Worm (Caenorhabditis elegans) whole organism, L2 larva: ENCODE results near the gene natc-2.

Experiments used
- C34F6.9 ChIP-seq: fragments of 150-350 bp; optimal IDR thresholded peaks from 2 replicates; lab custom pipeline; 2014; ENCODE audit warnings: missing biosample characterization, missing genetic modification characterization
- F13H6.1 ChIP-seq: sonication (generic microtip); optimal IDR thresholded peaks from 2 replicates; lab custom pipeline; 2016; ENCODE audit warnings: missing genetic modification characterization, missing compliant biosample characterization
- R02D3.7 ChIP-seq: fragments of 150-350 bp; optimal IDR thresholded peaks from 2 replicates; lab custom pipeline; 2014; ENCODE audit warnings: missing biosample characterization, missing genetic modification characterization
- Y55F3AM.14 ChIP-seq: fragments of 200-800 bp; sonication (Bioruptor generic); optimal IDR thresholded peaks from 2 replicates; lab custom pipeline; 2018; ENCODE audit warnings: mild to moderate bottlenecking, missing genetic modification characterization, missing compliant biosample characterization
- ZK546.5 ChIP-seq: sonication (generic microtip); optimal IDR thresholded peaks from 2 replicates; lab custom pipeline; 2017; ENCODE audit warnings: missing biosample characterization, missing genetic modification characterization
- aly-2 ChIP-seq: fragments of 150-350 bp; optimal IDR thresholded peaks from 2 replicates; lab custom pipeline; 2014; ENCODE audit warnings: missing biosample characterization, missing genetic modification characterization
- ama-1 ChIP-seq: fragments of 150-350 bp; optimal IDR thresholded peaks from 2 replicates; lab custom pipeline; 2018; ENCODE audit warnings: inconsistent platforms
- blmp-1 ChIP-seq: sonication (generic microtip); optimal IDR thresholded peaks from 2 replicates; lab custom pipeline; 2017; ENCODE audit warnings: missing genetic modification characterization, mild to moderate bottlenecking, missing compliant biosample characterization, antibody characterized with exemption, moderate library complexity; ENCODE audit not compliant: insufficient read depth
- ceh-16 ChIP-seq: fragments of 150-350 bp; optimal IDR thresholded peaks from 2 replicates; lab custom pipeline; 2014; ENCODE audit warnings: missing biosample characterization, missing genetic modification characterization
- ceh-82 ChIP-seq: fragments of 150-350 bp; optimal IDR thresholded peaks from 2 replicates; lab custom pipeline; 2014; ENCODE audit warnings: missing biosample characterization, missing genetic modification characterization
- crh-2 ChIP-seq: sonication (generic microtip); optimal IDR thresholded peaks from 2 replicates; lab custom pipeline; 2017; ENCODE audit warnings: missing biosample characterization, missing genetic modification characterization
- dmd-4 ChIP-seq: sonication (generic microtip); optimal IDR thresholded peaks from 2 replicates; lab custom pipeline; 2017; ENCODE audit warnings: missing biosample characterization, missing genetic modification characterization
- egl-27 ChIP-seq: sonication (generic microtip); optimal IDR thresholded peaks from 3 replicates; lab custom pipeline; 2017; ENCODE audit warnings: missing biosample characterization, missing genetic modification reagents, missing genetic modification characterization
- elt-1 ChIP-seq: fragments of 150-350 bp; optimal IDR thresholded peaks from 2 replicates; lab custom pipeline; 2014; ENCODE audit warnings: missing biosample characterization, missing genetic modification characterization
- elt-3 ChIP-seq: sonication (generic microtip); optimal IDR thresholded peaks from 2 replicates; lab custom pipeline; 2017; ENCODE audit warnings: missing biosample characterization, missing genetic modification characterization
- gmeb-1 ChIP-seq: fragments of 150-350 bp; optimal IDR thresholded peaks from 2 replicates; lab custom pipeline; 2014; ENCODE audit warnings: missing biosample characterization, missing genetic modification characterization
- lin-39 ChIP-seq: fragments of 150-350 bp; optimal IDR thresholded peaks from 2 replicates; lab custom pipeline; 2014; ENCODE audit warnings: missing biosample characterization, missing genetic modification reagents, missing genetic modification characterization
- lsy-2 ChIP-seq, 2 experiments: fragments of 150-350 bp in 1 of 2; sonication (generic microtip) in 1 of 2; optimal IDR thresholded peaks; 2 replicates each; lab custom pipeline; 2014 to 2017; ENCODE audit warnings: missing biosample characterization in 2 of 2, missing genetic modification characterization in 2 of 2
- mab-5 ChIP-seq: fragments of 150-350 bp; optimal IDR thresholded peaks from 2 replicates; lab custom pipeline; 2014; ENCODE audit warnings: missing biosample characterization, missing genetic modification characterization
- mbf-1 ChIP-seq: sonication (generic microtip); optimal IDR thresholded peaks from 2 replicates; lab custom pipeline; 2017; ENCODE audit warnings: missing biosample characterization, missing genetic modification characterization
- mdl-1 ChIP-seq, 2 experiments: fragments of 150-350 bp in 1 of 2; sonication (generic microtip) in 1 of 2; optimal IDR thresholded peaks; 2 replicates each; lab custom pipeline; 2017; ENCODE audit warnings: missing biosample characterization in 2 of 2, missing genetic modification characterization in 2 of 2
- nhr-10 ChIP-seq: sonication (generic microtip); optimal IDR thresholded peaks from 2 replicates; lab custom pipeline; 2017; ENCODE audit warnings: missing biosample characterization, missing genetic modification characterization
- nhr-12 ChIP-seq: fragments of 150-350 bp; optimal IDR thresholded peaks from 2 replicates; lab custom pipeline; 2014; ENCODE audit warnings: missing biosample characterization, missing genetic modification characterization
- nhr-129 ChIP-seq: fragments of 150-350 bp; optimal IDR thresholded peaks from 2 replicates; lab custom pipeline; 2014; ENCODE audit warnings: missing biosample characterization, missing genetic modification characterization
- nhr-21 ChIP-seq: fragments of 150-350 bp; optimal IDR thresholded peaks from 2 replicates; lab custom pipeline; 2014; ENCODE audit warnings: missing biosample characterization, missing genetic modification characterization
- nhr-23 ChIP-seq: fragments of 150-350 bp; optimal IDR thresholded peaks from 2 replicates; lab custom pipeline; 2014; ENCODE audit warnings: missing biosample characterization, missing genetic modification reagents, missing genetic modification characterization
- nhr-237 ChIP-seq: fragments of 150-350 bp; optimal IDR thresholded peaks from 2 replicates; lab custom pipeline; 2014; ENCODE audit warnings: missing biosample characterization, missing genetic modification characterization
- nhr-25 ChIP-seq: fragments of 150-350 bp; sonication (generic microtip); optimal IDR thresholded peaks from 3 replicates; lab custom pipeline; 2014; ENCODE audit warnings: missing biosample characterization, missing genetic modification characterization
- nhr-77 ChIP-seq: fragments of 150-350 bp; optimal IDR thresholded peaks from 2 replicates; lab custom pipeline; 2014; ENCODE audit warnings: missing biosample characterization, missing genetic modification characterization
- peb-1 ChIP-seq: fragments of 150-350 bp; optimal IDR thresholded peaks from 2 replicates; lab custom pipeline; 2014; ENCODE audit warnings: missing biosample characterization, missing genetic modification characterization
- sem-4 ChIP-seq: fragments of 150-350 bp; optimal IDR thresholded peaks from 2 replicates; lab custom pipeline; 2014; ENCODE audit warnings: missing biosample characterization, missing genetic modification reagents, missing genetic modification characterization
- sma-3 ChIP-seq: sonication (generic microtip); optimal IDR thresholded peaks from 2 replicates; lab custom pipeline; 2016; ENCODE audit warnings: missing genetic modification reagents, missing genetic modification characterization, missing compliant biosample characterization
- sma-9 ChIP-seq, 2 experiments: fragments of 150-350 bp in 1 of 2; sonication (generic microtip) in 1 of 2; optimal IDR thresholded peaks; 2 replicates each; lab custom pipeline; 2014 to 2016; ENCODE audit warnings: missing genetic modification characterization in 2 of 2, mild to moderate bottlenecking in 1 of 2, missing biosample characterization in 1 of 2, missing compliant biosample characterization in 1 of 2, missing genetic modification reagents in 1 of 2, moderate library complexity in 1 of 2
- snpc-4 ChIP-seq: fragments of 150-350 bp; optimal IDR thresholded peaks from 2 replicates; lab custom pipeline; 2014; ENCODE audit warnings: missing biosample characterization, missing genetic modification characterization
- unc-39 ChIP-seq: fragments of 150-350 bp; optimal IDR thresholded peaks from 2 replicates; lab custom pipeline; 2014; ENCODE audit warnings: missing biosample characterization, missing genetic modification characterization
- unc-55 ChIP-seq: fragments of 150-350 bp; sonication (generic microtip); optimal IDR thresholded peaks from 3 replicates; lab custom pipeline; 2014; ENCODE audit warnings: missing biosample characterization, missing genetic modification reagents, missing genetic modification characterization
- unc-62 ChIP-seq: fragments of 150-350 bp; optimal IDR thresholded peaks from 2 replicates; lab custom pipeline; 2014; ENCODE audit warnings: missing biosample characterization, missing genetic modification reagents, missing genetic modification characterization
- zag-1 ChIP-seq: fragments of 150-350 bp; optimal IDR thresholded peaks from 2 replicates; lab custom pipeline; 2014; ENCODE audit warnings: missing biosample characterization, missing genetic modification characterization
- ztf-1 ChIP-seq: fragments of 200-800 bp; sonication (Bioruptor generic); conservative IDR thresholded peaks from 2 replicates; pipeline ENCODE4 v1.3.6; 2022; ENCODE audit warnings: missing genetic modification characterization, missing compliant biosample characterization
- ztf-11 ChIP-seq: sonication (generic microtip); optimal IDR thresholded peaks from 2 replicates; lab custom pipeline; 2017; ENCODE audit warnings: missing biosample characterization, missing genetic modification characterization
- ztf-4 ChIP-seq: fragments of 150-350 bp; optimal IDR thresholded peaks from 2 replicates; lab custom pipeline; 2014; ENCODE audit warnings: missing biosample characterization, missing genetic modification characterization

natc-2 gene

DNA sequence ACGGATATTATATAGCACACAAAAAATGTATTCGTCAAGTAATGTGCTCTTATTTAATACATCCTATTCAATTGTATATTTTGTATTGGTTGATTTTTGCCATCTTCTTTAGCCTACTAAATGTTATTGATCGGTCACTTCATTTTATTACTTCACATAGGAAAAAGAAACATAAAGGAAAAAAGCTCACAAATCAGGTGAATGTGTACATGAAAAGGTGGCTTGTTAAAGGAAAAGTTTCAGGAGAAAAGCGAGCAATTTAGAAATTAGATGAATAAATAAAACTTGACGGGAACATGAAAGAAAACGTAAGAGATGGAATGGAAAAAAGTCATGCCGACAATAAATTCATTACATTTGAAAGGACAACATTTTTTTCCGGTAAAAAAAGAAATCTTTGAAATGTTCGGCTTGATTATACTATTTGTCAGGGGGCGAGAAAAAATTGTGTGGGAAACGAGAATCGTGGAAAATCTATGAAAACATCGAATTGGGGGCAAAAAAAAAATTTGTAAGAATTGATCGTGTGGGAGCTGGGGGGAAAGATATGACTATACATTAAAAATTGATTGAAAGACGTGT is 1.6 kb downstream of the natc-2 start:
- TF ChIP-seq Y55F3AM.14 (peak; percentile 5), lin-39 (tag; lab: Kevin White, UChicago) (no peak)

ce11 chrV:5278001-5278400 is 4.1 kb downstream of the natc-2 start, which contains the start of gene B0238.9:
Gene B0238.9 (minus strand): TSS chrV:5278101.
- TF ChIP-seq elt-1 (tag; lab: Kevin White, UChicago) (no peak), ama-1 (no peak), nhr-23 (tag; lab: Kevin White, UChicago) (no peak), elt-3 (no peak), ztf-1 (GFP tag; lab: Robert Waterston, UW) (no peak), nhr-12 (no peak), egl-27 (no peak), gmeb-1 (tag; lab: Kevin White, UChicago) (no peak), crh-2 (tag; lab: Kevin White, UChicago) (no peak), peb-1 (tag; lab: Kevin White, UChicago) (no peak), R02D3.7 (tag; lab: Kevin White, UChicago) (no peak), ceh-82 (no peak), mab-5 (tag; lab: Kevin White, UChicago) (no peak), mdl-1 (tag; optimal IDR thresholded peaks at IDR 0.05; lab: Kevin White, UChicago) (no peak), unc-39 (tag; lab: Kevin White, UChicago) (no peak), dmd-4 (no peak), ztf-11 (tag; lab: Kevin White, UChicago) (no peak), nhr-21 (tag; lab: Kevin White, UChicago) (no peak), sma-3 (no peak), ZK546.5 (no peak)
- TF ChIP-seq, all 48 proteins: peak for 0

DNA sequence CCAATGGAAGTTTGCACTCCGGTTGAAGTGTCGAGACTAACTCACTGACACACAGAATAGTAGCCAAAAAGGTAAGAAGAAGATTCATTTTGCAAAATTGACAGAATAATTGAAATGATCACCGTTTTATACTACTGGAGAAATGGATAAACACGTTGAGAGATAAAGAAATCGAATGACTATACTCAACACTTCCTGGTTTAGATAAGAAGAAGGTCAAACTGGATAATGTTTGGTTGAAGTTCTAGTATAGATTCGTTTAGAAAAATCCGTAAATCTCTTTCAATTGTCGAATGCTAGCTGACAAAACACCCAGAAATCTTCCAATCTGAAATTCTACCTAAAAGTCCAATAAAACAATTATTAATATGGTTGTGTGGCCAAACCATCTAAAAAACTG is 13.4 kb downstream of the natc-2 start, which contains the start of gene Y49G5A.1:
TSS of gene Y49G5A.1 (minus strand) at position 101 of the 400 bp plus-strand sequence.
- TF ChIP-seq aly-2 (tag; lab: Kevin White, UChicago) = no peak
- no peak for TF ChIP-seq mab-5 (tag; lab: Kevin White, UChicago)
- no peak for TF ChIP-seq crh-2 (tag; lab: Kevin White, UChicago)
- no peak for TF ChIP-seq ceh-82
- TF ChIP-seq, all 48 proteins: peak for 0

DNA sequence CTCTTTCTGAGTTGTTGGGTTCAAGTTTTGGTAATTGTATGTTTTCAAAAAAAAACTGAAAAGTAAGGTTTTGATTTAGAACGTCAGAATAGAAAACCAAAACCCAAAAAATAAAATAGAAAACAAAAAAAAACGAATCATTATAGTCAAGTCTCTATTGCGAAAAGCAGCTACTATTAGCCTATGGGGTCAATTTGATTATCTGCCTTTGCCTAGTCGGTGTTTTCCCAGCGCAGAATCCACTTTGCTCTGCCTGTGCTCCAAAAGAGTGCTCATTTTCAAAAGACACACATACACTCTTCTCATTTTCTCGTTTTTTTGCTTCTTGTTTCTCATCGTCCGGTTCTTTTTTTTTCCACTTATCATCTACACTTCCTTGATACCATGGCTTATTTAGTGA is 14.8 kb downstream of the natc-2 start:
- TF ChIP-seq nhr-237 (tag; lab: Kevin White, UChicago) (no peak), blmp-1 (tag; lab: Kevin White, UChicago) (no peak), dmd-4 (no peak), ceh-16 (tag; lab: Kevin White, UChicago) (no peak), ceh-82 (no peak), snpc-4 (no peak), nhr-21 (tag; lab: Kevin White, UChicago) (no peak), nhr-12 (no peak), nhr-25 (no peak)
- TF ChIP-seq, all 48 proteins: peak for 0

DNA sequence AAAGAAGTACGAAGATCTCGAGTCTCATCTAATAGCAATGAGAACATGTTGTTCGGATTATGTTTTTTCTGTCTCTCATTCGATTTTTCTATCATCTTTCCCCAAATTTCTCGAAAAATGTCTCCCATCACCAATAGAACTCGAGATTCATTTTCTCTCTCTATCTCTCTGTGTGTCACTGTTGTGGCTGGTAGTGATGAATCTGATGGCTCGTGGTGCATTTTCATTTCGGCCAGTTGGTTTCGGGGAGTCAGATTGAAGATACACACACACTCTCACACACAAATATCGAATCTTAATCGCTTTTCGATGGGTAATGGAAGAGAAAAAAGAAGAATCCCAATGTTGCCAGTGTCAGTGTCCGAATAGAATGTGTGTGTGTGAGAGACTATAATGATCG is 22.1 kb downstream of the natc-2 start:
- peak in 1 of 2 experiments; percentile 36 for TF ChIP-seq lsy-2 (tag; optimal IDR thresholded peaks at IDR 0.05; lab: Kevin White, UChicago)
- TF ChIP-seq sma-3 = no peak
- TF ChIP-seq aly-2 (tag; lab: Kevin White, UChicago) = no peak
- no peak for TF ChIP-seq unc-39 (tag; lab: Kevin White, UChicago)
- TF ChIP-seq nhr-129 = peak; percentile 75
- peak; percentile 46 for TF ChIP-seq C34F6.9
- no peak for TF ChIP-seq sem-4 (tag; lab: Kevin White, UChicago)
- TF ChIP-seq zag-1 = no peak
- TF ChIP-seq gmeb-1 (tag; lab: Kevin White, UChicago) = no peak
- TF ChIP-seq ZK546.5 = no peak
- peak; percentile 69 for TF ChIP-seq F13H6.1 (tag; lab: Kevin White, UChicago)
- no peak for TF ChIP-seq crh-2 (tag; lab: Kevin White, UChicago)
- TF ChIP-seq nhr-10 = no peak
- TF ChIP-seq unc-62 (GFP tag; lab: Kevin White, UChicago) = no peak
- no peak for TF ChIP-seq nhr-77 (tag; lab: Kevin White, UChicago)
- TF ChIP-seq snpc-4 = no peak
- no peak for TF ChIP-seq unc-55 (GFP tag; lab: Kevin White, UChicago)
- TF ChIP-seq ztf-4 = no peak
- no peak for TF ChIP-seq mbf-1 (tag; lab: Kevin White, UChicago)
- TF ChIP-seq peb-1 (tag; lab: Kevin White, UChicago) = no peak
- no peak for TF ChIP-seq lin-39 (tag; lab: Kevin White, UChicago)
- no peak for TF ChIP-seq egl-27
- TF ChIP-seq sma-9 (GFP tag; optimal IDR thresholded peaks at IDR 0.05; lab: Kevin White, UChicago) = peak; percentile 28
- TF ChIP-seq sma-9 (tag; optimal IDR thresholded peaks at IDR 0.05; lab: Kevin White, UChicago) = no peak
- no peak for TF ChIP-seq ztf-11 (tag; lab: Kevin White, UChicago)
- TF ChIP-seq mab-5 (tag; lab: Kevin White, UChicago) = peak; percentile 30
